Worm (Caenorhabditis elegans) whole organism, L2 larva: ENCODE measurements around the gene F28G4.2.

Source experiments
- C34F6.9 ChIP-seq: fragments of 150-350 bp; optimal IDR thresholded peaks from 2 replicates; lab custom pipeline; 2014; ENCODE audit warnings: missing biosample characterization, missing genetic modification characterization
- F13H6.1 ChIP-seq: sonication (generic microtip); optimal IDR thresholded peaks from 2 replicates; lab custom pipeline; 2016; ENCODE audit warnings: missing genetic modification characterization, missing compliant biosample characterization
- R02D3.7 ChIP-seq: fragments of 150-350 bp; optimal IDR thresholded peaks from 2 replicates; lab custom pipeline; 2014; ENCODE audit warnings: missing biosample characterization, missing genetic modification characterization
- Y55F3AM.14 ChIP-seq: fragments of 200-800 bp; sonication (Bioruptor generic); optimal IDR thresholded peaks from 2 replicates; lab custom pipeline; 2018; ENCODE audit warnings: mild to moderate bottlenecking, missing genetic modification characterization, missing compliant biosample characterization
- aly-2 ChIP-seq: fragments of 150-350 bp; optimal IDR thresholded peaks from 2 replicates; lab custom pipeline; 2014; ENCODE audit warnings: missing biosample characterization, missing genetic modification characterization
- blmp-1 ChIP-seq: sonication (generic microtip); optimal IDR thresholded peaks from 2 replicates; lab custom pipeline; 2017; ENCODE audit warnings: missing genetic modification characterization, mild to moderate bottlenecking, missing compliant biosample characterization, antibody characterized with exemption, moderate library complexity; ENCODE audit not compliant: insufficient read depth
- crh-2 ChIP-seq: sonication (generic microtip); optimal IDR thresholded peaks from 2 replicates; lab custom pipeline; 2017; ENCODE audit warnings: missing biosample characterization, missing genetic modification characterization
- egl-27 ChIP-seq: sonication (generic microtip); optimal IDR thresholded peaks from 3 replicates; lab custom pipeline; 2017; ENCODE audit warnings: missing biosample characterization, missing genetic modification reagents, missing genetic modification characterization
- elt-1 ChIP-seq: fragments of 150-350 bp; optimal IDR thresholded peaks from 2 replicates; lab custom pipeline; 2014; ENCODE audit warnings: missing biosample characterization, missing genetic modification characterization
- elt-3 ChIP-seq: sonication (generic microtip); optimal IDR thresholded peaks from 2 replicates; lab custom pipeline; 2017; ENCODE audit warnings: missing biosample characterization, missing genetic modification characterization
- fos-1 ChIP-seq: fragments of 150-350 bp; optimal IDR thresholded peaks from 2 replicates; lab custom pipeline; 2014; ENCODE audit warnings: missing biosample characterization, missing genetic modification characterization
- gmeb-1 ChIP-seq: fragments of 150-350 bp; optimal IDR thresholded peaks from 2 replicates; lab custom pipeline; 2014; ENCODE audit warnings: missing biosample characterization, missing genetic modification characterization
- lin-11 ChIP-seq: fragments of 150-350 bp; sonication (generic microtip); optimal IDR thresholded peaks from 2 replicates; lab custom pipeline; 2014; ENCODE audit warnings: missing biosample characterization, missing genetic modification characterization, inconsistent platforms, mixed read lengths
- lin-13 ChIP-seq: fragments of 150-350 bp; optimal IDR thresholded peaks from 2 replicates; lab custom pipeline; 2014; ENCODE audit warnings: missing biosample characterization, missing genetic modification reagents, missing genetic modification characterization
- lin-39 ChIP-seq: fragments of 150-350 bp; optimal IDR thresholded peaks from 2 replicates; lab custom pipeline; 2014; ENCODE audit warnings: missing biosample characterization, missing genetic modification reagents, missing genetic modification characterization
- lsy-2 ChIP-seq, 2 experiments: fragments of 150-350 bp in 1 of 2; sonication (generic microtip) in 1 of 2; optimal IDR thresholded peaks; 2 replicates each; lab custom pipeline; 2014 to 2017; ENCODE audit warnings: missing biosample characterization in 2 of 2, missing genetic modification characterization in 2 of 2
- mdl-1 ChIP-seq, 2 experiments: fragments of 150-350 bp in 1 of 2; sonication (generic microtip) in 1 of 2; optimal IDR thresholded peaks; 2 replicates each; lab custom pipeline; 2017; ENCODE audit warnings: missing biosample characterization in 2 of 2, missing genetic modification characterization in 2 of 2
- nhr-10 ChIP-seq: sonication (generic microtip); optimal IDR thresholded peaks from 2 replicates; lab custom pipeline; 2017; ENCODE audit warnings: missing biosample characterization, missing genetic modification characterization
- nhr-12 ChIP-seq: fragments of 150-350 bp; optimal IDR thresholded peaks from 2 replicates; lab custom pipeline; 2014; ENCODE audit warnings: missing biosample characterization, missing genetic modification characterization
- nhr-21 ChIP-seq: fragments of 150-350 bp; optimal IDR thresholded peaks from 2 replicates; lab custom pipeline; 2014; ENCODE audit warnings: missing biosample characterization, missing genetic modification characterization
- nhr-23 ChIP-seq: fragments of 150-350 bp; optimal IDR thresholded peaks from 2 replicates; lab custom pipeline; 2014; ENCODE audit warnings: missing biosample characterization, missing genetic modification reagents, missing genetic modification characterization
- nhr-237 ChIP-seq: fragments of 150-350 bp; optimal IDR thresholded peaks from 2 replicates; lab custom pipeline; 2014; ENCODE audit warnings: missing biosample characterization, missing genetic modification characterization
- nhr-25 ChIP-seq: fragments of 150-350 bp; sonication (generic microtip); optimal IDR thresholded peaks from 3 replicates; lab custom pipeline; 2014; ENCODE audit warnings: missing biosample characterization, missing genetic modification characterization
- nhr-6 ChIP-seq: fragments of 150-350 bp; optimal IDR thresholded peaks from 2 replicates; lab custom pipeline; 2014; ENCODE audit warnings: missing biosample characterization, missing genetic modification characterization
- nhr-77 ChIP-seq: fragments of 150-350 bp; optimal IDR thresholded peaks from 2 replicates; lab custom pipeline; 2014; ENCODE audit warnings: missing biosample characterization, missing genetic modification characterization
- peb-1 ChIP-seq: fragments of 150-350 bp; optimal IDR thresholded peaks from 2 replicates; lab custom pipeline; 2014; ENCODE audit warnings: missing biosample characterization, missing genetic modification characterization
- skn-1 ChIP-seq: sonication (generic microtip); optimal IDR thresholded peaks from 2 replicates; lab custom pipeline; 2017; ENCODE audit warnings: missing biosample characterization, missing genetic modification characterization
- sma-3 ChIP-seq: sonication (generic microtip); optimal IDR thresholded peaks from 2 replicates; lab custom pipeline; 2016; ENCODE audit warnings: missing genetic modification reagents, missing genetic modification characterization, missing compliant biosample characterization
- sma-9 ChIP-seq, 2 experiments: fragments of 150-350 bp in 1 of 2; sonication (generic microtip) in 1 of 2; optimal IDR thresholded peaks; 2 replicates each; lab custom pipeline; 2014 to 2016; ENCODE audit warnings: missing genetic modification characterization in 2 of 2, mild to moderate bottlenecking in 1 of 2, missing biosample characterization in 1 of 2, missing compliant biosample characterization in 1 of 2, missing genetic modification reagents in 1 of 2, moderate library complexity in 1 of 2
- snpc-4 ChIP-seq: fragments of 150-350 bp; optimal IDR thresholded peaks from 2 replicates; lab custom pipeline; 2014; ENCODE audit warnings: missing biosample characterization, missing genetic modification characterization
- unc-39 ChIP-seq: fragments of 150-350 bp; optimal IDR thresholded peaks from 2 replicates; lab custom pipeline; 2014; ENCODE audit warnings: missing biosample characterization, missing genetic modification characterization
- unc-55 ChIP-seq: fragments of 150-350 bp; sonication (generic microtip); optimal IDR thresholded peaks from 3 replicates; lab custom pipeline; 2014; ENCODE audit warnings: missing biosample characterization, missing genetic modification reagents, missing genetic modification characterization
- ztf-11 ChIP-seq: sonication (generic microtip); optimal IDR thresholded peaks from 2 replicates; lab custom pipeline; 2017; ENCODE audit warnings: missing biosample characterization, missing genetic modification characterization

Gene F28G4.2

DNA sequence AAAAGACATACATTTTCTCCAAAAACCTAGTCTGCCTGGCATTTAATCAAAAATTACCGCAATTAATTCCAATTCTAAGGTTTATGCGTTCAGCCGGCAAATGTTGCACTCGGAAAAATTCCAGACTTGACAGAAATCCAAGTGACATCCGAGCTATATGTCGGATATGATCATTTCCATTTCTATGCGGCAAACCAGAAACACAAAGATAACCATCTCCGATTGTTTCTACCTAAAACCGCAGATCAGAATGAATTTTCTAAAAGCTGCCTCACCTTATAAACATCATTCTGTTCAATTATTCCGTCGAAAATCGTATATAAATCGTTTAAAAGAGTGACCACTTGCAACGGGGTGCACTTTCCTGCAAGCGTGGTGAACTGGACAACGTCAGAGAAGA is 33.0 kb downstream of the F28G4.2 start:
- TF ChIP-seq skn-1, result no peak
- TF ChIP-seq F13H6.1, result no peak
- TF ChIP-seq lin-39, result no peak
- no peak for TF ChIP-seq fos-1
- no peak for TF ChIP-seq sma-9 (GFP tag; optimal IDR thresholded peaks at IDR 0.05; lab: Kevin White, UChicago)
- TF ChIP-seq sma-9 (tag; optimal IDR thresholded peaks at IDR 0.05; lab: Kevin White, UChicago), result no peak
- TF ChIP-seq blmp-1 (tag; lab: Kevin White, UChicago), result no peak
- no peak for TF ChIP-seq lsy-2 (tag; optimal IDR thresholded peaks at IDR 0.05; lab: Kevin White, UChicago)
- TF ChIP-seq unc-55 (GFP tag; lab: Kevin White, UChicago), result no peak
- TF ChIP-seq sma-3 (GFP tag; lab: Kevin White, UChicago), result no peak
- TF ChIP-seq nhr-21 (tag; lab: Kevin White, UChicago), result no peak
- no peak for TF ChIP-seq C34F6.9 (tag; lab: Kevin White, UChicago)
- no peak for TF ChIP-seq lin-11 (tag; lab: Kevin White, UChicago)
- TF ChIP-seq nhr-25 (tag; lab: Kevin White, UChicago), result no peak
- no peak for TF ChIP-seq mdl-1 (tag; optimal IDR thresholded peaks at IDR 0.05; lab: Kevin White, UChicago)
- no peak for TF ChIP-seq elt-1 (tag; lab: Kevin White, UChicago)
- TF ChIP-seq nhr-237 (tag; lab: Kevin White, UChicago), result no peak

DNA sequence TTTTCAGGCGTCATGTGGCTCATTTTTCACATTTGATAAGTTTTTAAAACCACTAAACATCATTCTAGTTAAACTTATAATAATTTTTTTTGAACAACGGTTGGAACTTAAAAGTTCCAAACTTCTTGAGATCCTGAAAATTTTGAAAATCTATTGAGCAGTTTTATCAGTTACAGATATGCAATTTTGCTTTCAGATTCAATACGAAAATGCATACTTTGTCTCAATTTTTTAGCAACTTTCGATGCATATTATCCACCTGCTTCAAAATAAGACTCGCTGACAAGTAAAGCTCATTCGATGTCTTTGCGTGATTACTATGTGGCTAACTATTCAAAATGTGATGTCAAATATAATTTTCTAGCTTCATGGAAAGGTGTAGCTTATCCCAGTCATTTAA is 35.5 kb downstream of the F28G4.2 start, which contains the start of gene srh-95:
TSS of gene srh-95 (plus strand) at position 301 of the 400 bp plus-strand sequence.
- TF ChIP-seq aly-2 (no peak), nhr-10 (no peak)

DNA sequence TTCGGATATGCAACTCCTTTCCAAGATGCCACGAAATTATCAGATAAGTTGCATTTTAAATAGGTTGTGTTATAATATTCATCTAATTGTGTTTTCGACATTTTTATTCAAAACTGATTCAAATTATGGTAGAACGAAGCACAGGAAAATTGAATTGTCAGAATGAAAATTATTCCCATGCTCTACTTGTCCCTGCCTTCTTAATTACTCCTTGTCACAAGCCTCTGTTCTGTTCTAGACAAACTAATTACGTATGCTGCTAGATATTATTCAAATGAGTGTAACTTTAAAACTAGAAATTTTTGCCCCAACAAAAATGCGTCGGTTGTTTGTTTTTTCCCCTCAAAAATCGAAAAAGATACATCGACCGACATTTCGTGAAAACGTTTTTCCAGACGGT is 38.0 kb downstream of the F28G4.2 start, which contains the start of gene srh-104:
TSS of gene srh-104 (minus strand) at position 101 of the 400 bp plus-strand sequence.
- no peak for TF ChIP-seq Y55F3AM.14 (GFP tag; lab: Kevin White, UChicago)
- no peak for TF ChIP-seq skn-1
- no peak for TF ChIP-seq nhr-12 (tag; lab: Kevin White, UChicago)
- no peak for TF ChIP-seq unc-55 (GFP tag; lab: Kevin White, UChicago)
- no peak for TF ChIP-seq nhr-23 (tag; lab: Kevin White, UChicago)
- TF ChIP-seq lin-39, result no peak
- TF ChIP-seq blmp-1 (tag; lab: Kevin White, UChicago), result no peak
- TF ChIP-seq R02D3.7 (tag; lab: Kevin White, UChicago), result no peak
- TF ChIP-seq lsy-2 (tag; optimal IDR thresholded peaks at IDR 0.05; lab: Kevin White, UChicago), result no peak
- no peak for TF ChIP-seq ztf-11 (tag; lab: Kevin White, UChicago)
- no peak for TF ChIP-seq C34F6.9 (tag; lab: Kevin White, UChicago)
- no peak for TF ChIP-seq mdl-1 (tag; optimal IDR thresholded peaks at IDR 0.05; lab: Kevin White, UChicago)
- no peak for TF ChIP-seq gmeb-1 (tag; lab: Kevin White, UChicago)
- no peak for TF ChIP-seq peb-1 (tag; lab: Kevin White, UChicago)
- no peak for TF ChIP-seq unc-39 (tag; lab: Kevin White, UChicago)
- TF ChIP-seq nhr-10, result no peak
- TF ChIP-seq elt-1 (tag; lab: Kevin White, UChicago), result no peak
- TF ChIP-seq crh-2 (tag; lab: Kevin White, UChicago), result no peak
- TF ChIP-seq aly-2, result no peak

DNA sequence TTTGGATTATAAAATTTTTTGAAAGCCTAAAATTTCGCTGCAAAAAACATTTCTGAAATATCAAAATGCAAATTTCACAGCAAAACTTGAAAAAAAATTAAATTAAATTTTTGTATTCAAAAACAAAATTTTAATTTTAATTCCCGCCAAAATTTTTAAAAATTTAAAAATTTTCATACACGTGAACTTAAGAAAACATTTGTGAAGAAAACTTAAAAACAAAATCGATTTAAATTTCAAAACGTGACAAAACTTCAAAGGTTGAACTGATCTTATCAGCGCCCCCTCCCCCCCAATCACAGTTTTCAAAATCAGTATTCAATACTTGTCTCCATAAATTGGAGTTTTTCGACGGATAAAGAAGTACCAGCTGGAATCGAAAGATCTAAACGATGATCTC is 44.9 kb downstream of the F28G4.2 start, which contains the start of gene F21H7.5:
TSS of gene F21H7.5 (plus strand) at position 301 of the 400 bp plus-strand sequence.
- TF ChIP-seq lsy-2 (tag; optimal IDR thresholded peaks at IDR 0.05; lab: Kevin White, UChicago) (no peak), nhr-21 (tag; lab: Kevin White, UChicago) (no peak), mdl-1 (tag; optimal IDR thresholded peaks at IDR 0.05; lab: Kevin White, UChicago) (no peak), Y55F3AM.14 (GFP tag; lab: Kevin White, UChicago) (no peak), skn-1 (no peak), nhr-77 (tag; lab: Kevin White, UChicago) (no peak), lin-13 (GFP tag; lab: Kevin White, UChicago) (no peak), lin-11 (tag; lab: Kevin White, UChicago) (no peak), nhr-10 (no peak), elt-3 (no peak), nhr-6 (tag; lab: Kevin White, UChicago) (no peak), peb-1 (tag; lab: Kevin White, UChicago) (no peak), lin-39 (no peak), snpc-4 (no peak), nhr-237 (tag; lab: Kevin White, UChicago) (no peak), egl-27 (tag; lab: Kevin White, UChicago) (no peak)

DNA sequence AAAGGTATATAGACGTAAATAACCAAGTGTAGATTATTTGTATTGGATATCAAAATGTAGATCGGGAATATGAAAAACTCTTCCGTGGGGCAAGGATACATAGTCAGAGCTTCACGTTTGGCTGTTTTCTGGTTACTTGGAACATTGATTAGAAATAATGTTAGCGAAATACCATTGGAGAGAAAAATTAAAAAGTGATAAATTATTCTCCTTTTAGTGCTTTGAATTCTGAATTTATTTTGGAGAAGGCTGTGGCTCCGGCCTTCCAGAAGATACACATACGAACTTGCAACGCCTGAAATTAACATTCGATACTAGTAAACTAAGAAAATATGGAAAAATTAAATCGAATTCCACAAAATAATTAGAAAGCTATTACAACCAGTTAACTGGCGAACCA is 46.5 kb downstream of the F28G4.2 start, which contains the start of gene srh-98:
TSS of gene srh-98 (minus strand) at position 101 of the 400 bp plus-strand sequence.
- TF ChIP-seq skn-1 (no peak), crh-2 (tag; lab: Kevin White, UChicago) (no peak), sma-3 (GFP tag; lab: Kevin White, UChicago) (no peak), lsy-2 (tag; optimal IDR thresholded peaks at IDR 0.05; lab: Kevin White, UChicago) (no peak), F13H6.1 (no peak)
- TF ChIP-seq, all 48 proteins: peak for 0
